Worm (Caenorhabditis elegans) whole organism, young adult: ENCODE results near the gene Y7A9D.1.

Experiments
- B0019.2 ChIP-seq: fragments of 200-800 bp; sonication (Bioruptor generic); conservative IDR thresholded peaks from 2 replicates; pipeline ENCODE4 v1.3.6; 2022; ENCODE audit warnings: missing genetic modification reagents, missing genetic modification characterization, missing compliant biosample characterization
- B0261.1 ChIP-seq: sonication (generic microtip); optimal IDR thresholded peaks from 2 replicates; lab custom pipeline; 2016; ENCODE audit warnings: mild to moderate bottlenecking, missing genetic modification characterization, moderate library complexity, missing compliant biosample characterization
- C17E4.6 ChIP-seq: fragments of 200-800 bp; sonication (Bioruptor generic); IDR thresholded peaks from 2 replicates; pipeline ENCODE4 v1.3.6; 2022; ENCODE audit warnings: missing genetic modification reagents, missing genetic modification characterization, missing compliant biosample characterization
- D2030.7 ChIP-seq: fragments of 200-800 bp; sonication (Bioruptor generic); IDR thresholded peaks from 2 replicates; pipeline ENCODE4 v1.3.6; 2022; ENCODE audit warnings: missing genetic modification reagents, missing genetic modification characterization, missing compliant biosample characterization
- F10E7.11 ChIP-seq: sonication (generic microtip); optimal IDR thresholded peaks from 2 replicates; lab custom pipeline; 2017; ENCODE audit warnings: mild to moderate bottlenecking, missing genetic modification characterization, moderate library complexity, missing compliant biosample characterization
- F22D6.2 ChIP-seq: sonication (generic microtip); optimal IDR thresholded peaks from 2 replicates; lab custom pipeline; 2016; ENCODE audit warnings: mild to moderate bottlenecking, missing genetic modification characterization, missing compliant biosample characterization
- F33H1.4 ChIP-seq: fragments of 200-800 bp; sonication (Bioruptor generic); IDR thresholded peaks from 2 replicates; pipeline ENCODE4 v1.3.6; 2022; ENCODE audit warnings: missing genetic modification reagents, missing genetic modification characterization, missing compliant biosample characterization
- F49E8.2 ChIP-seq: sonication (generic microtip); optimal IDR thresholded peaks from 3 replicates; lab custom pipeline; 2017; ENCODE audit warnings: missing genetic modification characterization, mild to moderate bottlenecking, missing compliant biosample characterization, antibody characterized with exemption, moderate library complexity; ENCODE audit not compliant: insufficient read depth
- K11D2.4 ChIP-seq: fragments of 200-800 bp; sonication (Bioruptor generic); IDR thresholded peaks from 2 replicates; pipeline ENCODE4 v1.3.6; 2022; ENCODE audit warnings: missing genetic modification reagents, missing genetic modification characterization, missing compliant biosample characterization
- T07F8.4 ChIP-seq: sonication (generic microtip); optimal IDR thresholded peaks from 2 replicates; lab custom pipeline; 2016; ENCODE audit warnings: mild to moderate bottlenecking, missing genetic modification characterization, moderate library complexity, missing compliant biosample characterization
- T26A5.8 ChIP-seq: sonication (generic microtip); optimal IDR thresholded peaks from 2 replicates; lab custom pipeline; 2016; ENCODE audit warnings: missing genetic modification characterization, missing compliant biosample characterization
- Y53G8AR.9 ChIP-seq: fragments of 200-800 bp; sonication (Bioruptor generic); conservative IDR thresholded peaks from 2 replicates; pipeline ENCODE4 v1.3.6; 2022; ENCODE audit warnings: missing genetic modification reagents, missing genetic modification characterization, missing compliant biosample characterization
- Y95B8A.8 ChIP-seq: fragments of 200-800 bp; sonication (Bioruptor generic); IDR thresholded peaks from 2 replicates; pipeline ENCODE4 v1.3.6; 2022; ENCODE audit warnings: missing genetic modification reagents, missing genetic modification characterization, missing compliant biosample characterization
- akir-1 ChIP-seq: fragments of 200-800 bp; sonication (Bioruptor generic); optimal IDR thresholded peaks from 2 replicates; lab custom pipeline; 2018; ENCODE audit warnings: mild to moderate bottlenecking, missing genetic modification characterization, moderate library complexity, missing compliant biosample characterization
- aptf-2 ChIP-seq: fragments of 200-800 bp; sonication (Bioruptor generic); conservative IDR thresholded peaks from 2 replicates; pipeline ENCODE4 v1.3.6; 2022; ENCODE audit warnings: missing genetic modification reagents, missing genetic modification characterization, missing compliant biosample characterization
- atf-7 ChIP-seq: sonication (generic microtip); optimal IDR thresholded peaks from 2 replicates; lab custom pipeline; 2017; ENCODE audit warnings: mild to moderate bottlenecking, missing genetic modification characterization, missing compliant biosample characterization
- athp-1 ChIP-seq: sonication (generic microtip); optimal IDR thresholded peaks from 2 replicates; lab custom pipeline; 2017; ENCODE audit warnings: mild to moderate bottlenecking, missing genetic modification characterization, missing compliant biosample characterization
- bed-1 ChIP-seq: fragments of 200-800 bp; sonication (Bioruptor generic); IDR thresholded peaks from 2 replicates; pipeline ENCODE4 v1.3.6; 2022; ENCODE audit warnings: missing genetic modification reagents, missing genetic modification characterization, missing compliant biosample characterization
- ccch-3 ChIP-seq: fragments of 200-800 bp; sonication (Bioruptor generic); optimal IDR thresholded peaks from 2 replicates; lab custom pipeline; 2018; ENCODE audit warnings: mild to moderate bottlenecking, missing genetic modification characterization, missing compliant biosample characterization
- cebp-2 ChIP-seq: fragments of 200-800 bp; sonication (Bioruptor generic); IDR thresholded peaks from 2 replicates; pipeline ENCODE4 v1.3.6; 2022; ENCODE audit warnings: missing genetic modification characterization, missing compliant biosample characterization
- ceh-27 ChIP-seq: fragments of 200-800 bp; sonication (Bioruptor generic); optimal IDR thresholded peaks from 2 replicates; lab custom pipeline; 2018; ENCODE audit warnings: mild to moderate bottlenecking, missing genetic modification characterization, moderate library complexity, missing compliant biosample characterization
- ceh-58 ChIP-seq: fragments of 200-800 bp; sonication (Bioruptor generic); IDR thresholded peaks from 2 replicates; pipeline ENCODE4 v1.3.6; 2022; ENCODE audit warnings: missing genetic modification characterization, missing compliant biosample characterization
- ceh-79 ChIP-seq: sonication (generic microtip); optimal IDR thresholded peaks from 2 replicates; lab custom pipeline; 2017; ENCODE audit warnings: mild to moderate bottlenecking, missing genetic modification characterization, missing compliant biosample characterization
- chd-7 ChIP-seq: sonication (generic microtip); optimal IDR thresholded peaks from 2 replicates; lab custom pipeline; 2016; ENCODE audit warnings: mild to moderate bottlenecking, missing genetic modification characterization, moderate library complexity, missing compliant biosample characterization
- dpff-1 ChIP-seq: sonication (generic microtip); optimal IDR thresholded peaks from 2 replicates; lab custom pipeline; 2017; ENCODE audit warnings: mild to moderate bottlenecking, missing genetic modification characterization, missing compliant biosample characterization
- dpl-1 ChIP-seq: fragments of 150-350 bp; optimal IDR thresholded peaks from 2 replicates; lab custom pipeline; 2014; ENCODE audit warnings: missing biosample characterization, missing genetic modification reagents, missing genetic modification characterization
- ekl-4 ChIP-seq: fragments of 200-800 bp; sonication (Bioruptor generic); IDR thresholded peaks from 2 replicates; pipeline ENCODE4 v1.3.6; 2022; ENCODE audit warnings: missing genetic modification reagents, missing genetic modification characterization, missing compliant biosample characterization
- hmg-20 ChIP-seq: fragments of 200-800 bp; sonication (Bioruptor generic); IDR thresholded peaks from 2 replicates; pipeline ENCODE4 v1.3.6; 2022; ENCODE audit warnings: missing genetic modification reagents, missing genetic modification characterization, missing compliant biosample characterization
- let-526 ChIP-seq: fragments of 200-800 bp; sonication (Bioruptor generic); IDR thresholded peaks from 2 replicates; pipeline ENCODE4 v1.3.6; 2022; ENCODE audit warnings: missing genetic modification reagents, missing genetic modification characterization, missing compliant biosample characterization
- let-607 ChIP-seq, 2 experiments: fragments of 200-800 bp in 1 of 2; sonication (Bioruptor generic) in 1 of 2; sonication (generic microtip) in 1 of 2; optimal IDR thresholded peaks; 2 replicates each; lab custom pipeline; 2016 to 2018; ENCODE audit warnings: mild to moderate bottlenecking in 2 of 2, missing compliant biosample characterization in 2 of 2, missing genetic modification characterization in 2 of 2, moderate library complexity in 2 of 2, missing genotype in 1 of 2
- lin-35 ChIP-seq, 3 experiments: fragments of 150-350 bp in 2 of 3; sonication (generic microtip) in 1 of 3; optimal IDR thresholded peaks; 2 replicates each; lab custom pipeline; 2014 to 2018; ENCODE audit warnings: missing biosample characterization in 3 of 3, missing genetic modification characterization in 3 of 3, missing genetic modification reagents in 3 of 3
- madf-10 ChIP-seq: sonication (generic microtip); optimal IDR thresholded peaks from 2 replicates; lab custom pipeline; 2016; ENCODE audit warnings: mild to moderate bottlenecking, missing genetic modification characterization, missing compliant biosample characterization
- mxl-1 ChIP-seq: sonication (generic microtip); optimal IDR thresholded peaks from 2 replicates; lab custom pipeline; 2016; ENCODE audit warnings: missing genetic modification characterization, missing compliant biosample characterization
- nfyb-1 ChIP-seq: fragments of 200-800 bp; sonication (Bioruptor generic); IDR thresholded peaks from 2 replicates; pipeline ENCODE4 v1.3.6; 2022; ENCODE audit warnings: missing genetic modification reagents, missing genetic modification characterization, missing compliant biosample characterization
- nhr-120 ChIP-seq: fragments of 200-800 bp; sonication (Bioruptor generic); IDR thresholded peaks from 2 replicates; pipeline ENCODE4 v1.3.6; 2022; ENCODE audit warnings: missing genetic modification characterization, missing compliant biosample characterization
- nhr-179 ChIP-seq: sonication (generic microtip); optimal IDR thresholded peaks from 2 replicates; lab custom pipeline; 2016; ENCODE audit warnings: mild to moderate bottlenecking, missing genetic modification characterization, missing compliant biosample characterization
- pbrm-1 ChIP-seq: fragments of 200-800 bp; sonication (Bioruptor generic); IDR thresholded peaks from 2 replicates; pipeline ENCODE4 v1.3.6; 2022; ENCODE audit warnings: missing genetic modification reagents, missing genetic modification characterization, missing compliant biosample characterization
- rec-8 ChIP-seq, 2 experiments: sonication (generic microtip); optimal IDR thresholded peaks; 2 replicates each; lab custom pipeline; 2016; ENCODE audit warnings: mild to moderate bottlenecking in 2 of 2, missing genetic modification characterization in 2 of 2, missing genetic modification reagents in 2 of 2, missing genotype in 2 of 2, missing biosample characterization in 1 of 2, missing compliant biosample characterization in 1 of 2, moderate library complexity in 1 of 2
- sdz-38 ChIP-seq: sonication (generic microtip); optimal IDR thresholded peaks from 2 replicates; lab custom pipeline; 2016; ENCODE audit warnings: missing genotype, missing genetic modification characterization, missing compliant biosample characterization
- sea-2 ChIP-seq: fragments of 200-800 bp; sonication (Bioruptor generic); IDR thresholded peaks from 2 replicates; pipeline ENCODE4 v1.3.6; 2022; ENCODE audit warnings: missing genetic modification characterization, missing compliant biosample characterization
- snpc-1.3 ChIP-seq: sonication (generic microtip); optimal IDR thresholded peaks from 2 replicates; lab custom pipeline; 2017; ENCODE audit warnings: missing genetic modification characterization, mild to moderate bottlenecking, missing compliant biosample characterization, antibody characterized with exemption, moderate library complexity, missing genotype, missing genetic modification reagents; ENCODE audit not compliant: insufficient read depth
- sptf-2 ChIP-seq: fragments of 200-800 bp; sonication (Bioruptor generic); optimal IDR thresholded peaks from 2 replicates; lab custom pipeline; 2018; ENCODE audit warnings: mild to moderate bottlenecking, missing genetic modification characterization, missing compliant biosample characterization
- tlf-1 ChIP-seq: fragments of 200-800 bp; sonication (Bioruptor generic); optimal IDR thresholded peaks from 2 replicates; lab custom pipeline; 2018; ENCODE audit warnings: mild to moderate bottlenecking, missing genetic modification characterization, missing compliant biosample characterization
- unc-62 ChIP-seq: fragments of 150-350 bp; optimal IDR thresholded peaks from 2 replicates; lab custom pipeline; 2014; ENCODE audit warnings: missing biosample characterization, missing genetic modification reagents, missing genetic modification characterization
- ztf-28 ChIP-seq: fragments of 200-800 bp; sonication (Bioruptor generic); IDR thresholded peaks from 2 replicates; pipeline ENCODE4 v1.3.6; 2022; ENCODE audit warnings: missing genetic modification reagents, missing genetic modification characterization, missing compliant biosample characterization

Gene Y7A9D.1

ce11 chrIV:16388856-16389461 lies 6.9 kb upstream of the Y7A9D.1 start (continued):
- TF ChIP-seq snpc-1.3 (tag; lab: Kevin White, UChicago) (peak; percentile 90), ceh-27 (GFP tag; lab: Kevin White, UChicago) (peak; percentile 58), tlf-1 (GFP tag; lab: Kevin White, UChicago) (peak; percentile 28), bed-1 (GFP tag; lab: Robert Waterston, UW) (0 out of 2 replicates have a peak, but pooled peaks have one; percentile 49), B0261.1 (tag; lab: Kevin White, UChicago) (peak; percentile 91), madf-10 (tag; lab: Kevin White, UChicago) (peak; percentile 62), dpff-1 (tag; lab: Kevin White, UChicago) (no peak), nhr-179 (tag; lab: Kevin White, UChicago) (no peak), ekl-4 (GFP tag; lab: Robert Waterston, UW) (no peak; the same call in 1 of the 2 replicates), F22D6.2 (tag; lab: Kevin White, UChicago) (peak; percentile 33), F33H1.4 (peak; percentile 39; the same call in 1 of the 2 replicates), lin-35 (GFP tag; optimal IDR thresholded peaks at IDR 0.05; lab: Kevin White, UChicago) (peak in 1 of 3 experiments; percentile 70), cebp-2 (GFP tag; lab: Robert Waterston, UW) (peak; percentile 86; the same call in 1 of the 2 replicates), ccch-3 (no peak), mxl-1 (tag; lab: Kevin White, UChicago) (peak; percentile 27), pbrm-1 (GFP tag; lab: Robert Waterston, UW) (peak; percentile 89), F49E8.2 (tag; lab: Kevin White, UChicago) (peak; percentile 80)

DNA sequence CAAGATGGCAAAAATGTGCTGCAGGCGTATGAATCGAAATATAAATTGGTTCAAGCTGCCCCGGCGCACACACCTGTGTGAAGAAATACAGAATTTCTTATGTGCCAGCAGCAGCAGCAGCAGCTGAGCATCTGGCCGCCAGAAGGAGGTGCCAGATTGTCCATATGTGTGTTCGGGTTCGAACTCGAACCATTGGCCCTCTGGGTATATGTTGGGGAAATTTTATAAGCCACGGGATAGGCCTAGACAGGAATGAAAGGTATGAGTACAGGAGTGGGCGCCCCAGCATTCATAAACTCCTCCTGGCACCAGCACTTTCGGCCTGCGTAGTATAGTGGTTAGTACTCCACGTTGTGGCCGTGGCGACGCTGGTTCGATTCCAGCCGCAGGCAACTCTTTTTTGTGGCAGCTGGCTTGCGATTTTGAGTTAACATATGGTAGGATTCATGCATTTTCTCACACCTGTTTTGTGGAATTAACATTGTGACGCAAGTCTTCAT lies 6.2 kb upstream of the Y7A9D.1 start:
- TF ChIP-seq let-607 (tag; optimal IDR thresholded peaks at IDR 0.05; lab: Kevin White, UChicago), result no peak
- TF ChIP-seq B0019.2 (GFP tag; lab: Robert Waterston, UW), result no peak
- no peak for TF ChIP-seq C17E4.6 (GFP tag; lab: Robert Waterston, UW)
- TF ChIP-seq atf-7 (tag; lab: Kevin White, UChicago), result no peak
- no peak for TF ChIP-seq sea-2 (GFP tag; lab: Robert Waterston, UW)
- no peak for TF ChIP-seq ztf-28 (GFP tag; lab: Robert Waterston, UW)
- TF ChIP-seq ceh-58 (GFP tag; lab: Robert Waterston, UW), result no peak
- peak in 1 of 2 experiments; percentile 7 for TF ChIP-seq rec-8 (tag; optimal IDR thresholded peaks at IDR 0.05; lab: Kevin White, UChicago)
- TF ChIP-seq ceh-79 (tag; lab: Kevin White, UChicago), result no peak
- 0 out of 2 replicates have a peak, but pooled peaks have one; percentile 48 for TF ChIP-seq nfyb-1 (GFP tag; lab: Robert Waterston, UW)
- TF ChIP-seq athp-1, result no peak
- TF ChIP-seq sdz-38, result no peak
- no peak for TF ChIP-seq F33H1.4
- no peak for TF ChIP-seq hmg-20 (GFP tag; lab: Robert Waterston, UW)
- no peak for TF ChIP-seq sptf-2 (GFP tag; lab: Kevin White, UChicago)
- TF ChIP-seq F10E7.11, result no peak
- no peak for TF ChIP-seq let-526 (GFP tag; lab: Robert Waterston, UW)
- TF ChIP-seq ccch-3, result no peak
- no peak for TF ChIP-seq chd-7 (tag; lab: Kevin White, UChicago)
- peak; percentile 54 for TF ChIP-seq snpc-1.3 (tag; lab: Kevin White, UChicago)
- peak; percentile 10 for TF ChIP-seq T07F8.4
- TF ChIP-seq dpl-1 (GFP tag; lab: Kevin White, UChicago), result no peak
- TF ChIP-seq Y95B8A.8 (GFP tag; lab: Robert Waterston, UW), result no peak
- no peak for TF ChIP-seq K11D2.4 (GFP tag; lab: Robert Waterston, UW)
- peak; percentile 68 for TF ChIP-seq D2030.7
- peak; percentile 67; the same call in 1 of the 2 replicates for TF ChIP-seq pbrm-1 (GFP tag; lab: Robert Waterston, UW)
- no peak for TF ChIP-seq unc-62 (GFP tag; lab: Kevin White, UChicago)
- no peak for TF ChIP-seq dpff-1 (tag; lab: Kevin White, UChicago)
- 0 out of 2 replicates have a peak, but pooled peaks have one; percentile 59 for TF ChIP-seq Y53G8AR.9 (GFP tag; lab: Robert Waterston, UW)
- TF ChIP-seq T26A5.8 (tag; lab: Kevin White, UChicago), result no peak
- no peak for TF ChIP-seq nhr-120
- no peak for TF ChIP-seq akir-1 (GFP tag; lab: Kevin White, UChicago)
- peak; percentile 86 for TF ChIP-seq B0261.1 (tag; lab: Kevin White, UChicago)
- no peak for TF ChIP-seq aptf-2 (GFP tag; lab: Robert Waterston, UW)
